Fruit fly (Drosophila melanogaster) whole organism, embryonic: Measurements from ENCODE around the gene CG31551.

ENCODE experiments used
- Ada2b ChIP-seq: fragments of 200-800 bp; sonication (Bioruptor generic); IDR thresholded peaks from 2 replicates; pipeline ENCODE4 v1.3.6; 2022; ENCODE audit warnings: missing biosample characterization, missing genetic modification characterization
- Bdp1 ChIP-seq: fragments of 200-800 bp; sonication (Bioruptor generic); optimal IDR thresholded peaks from 3 replicates; lab custom pipeline; 2016; ENCODE audit warnings: missing biosample characterization, missing genetic modification characterization
- CG10147 ChIP-seq: fragments of 200-800 bp; sonication (Bioruptor generic); optimal IDR thresholded peaks from 2 replicates; lab custom pipeline; 2019; ENCODE audit warnings: missing biosample characterization, mild to moderate bottlenecking, missing genetic modification characterization, moderate library complexity
- CG10979 ChIP-seq: fragments of 200-800 bp; sonication (Bioruptor generic); optimal IDR thresholded peaks from 2 replicates; lab custom pipeline; 2018; ENCODE audit warnings: missing biosample characterization, mild to moderate bottlenecking, missing genetic modification characterization, moderate library complexity
- CG11093 ChIP-seq: fragments of 200-800 bp; sonication (Bioruptor generic); IDR thresholded peaks from 3 replicates; pipeline ENCODE4 v1.3.6; 2022; ENCODE audit warnings: missing biosample characterization, missing genetic modification characterization
- CG11456 ChIP-seq: fragments of 200-800 bp; sonication (Bioruptor generic); IDR thresholded peaks from 3 replicates; pipeline ENCODE4 v1.3.6; 2022; ENCODE audit warnings: missing biosample characterization, missing genetic modification characterization
- CG11696 ChIP-seq: fragments of 200-800 bp; sonication (Bioruptor generic); IDR thresholded peaks from 2 replicates; pipeline ENCODE4 v1.3.6; 2022; ENCODE audit warnings: missing biosample characterization, missing genetic modification characterization
- CG15073 ChIP-seq: fragments of 200-800 bp; sonication (Bioruptor generic); optimal IDR thresholded peaks from 2 replicates; lab custom pipeline; 2016; ENCODE audit warnings: missing biosample characterization, missing genetic modification characterization
- CG17612 ChIP-seq: fragments of 200-800 bp; sonication (Bioruptor generic); IDR thresholded peaks from 2 replicates; pipeline ENCODE4 v1.3.6; 2022; ENCODE audit warnings: missing biosample characterization, missing genetic modification characterization
- CG2199 ChIP-seq: fragments of 200-800 bp; sonication (Bioruptor generic); IDR thresholded peaks from 3 replicates; pipeline ENCODE4 v1.3.6; 2022; ENCODE audit warnings: missing biosample characterization, missing genetic modification characterization
- CG3407 ChIP-seq: fragments of 200-800 bp; sonication (Bioruptor generic); optimal IDR thresholded peaks from 2 replicates; lab custom pipeline; 2018; ENCODE audit warnings: missing biosample characterization, mild to moderate bottlenecking, missing genetic modification characterization
- CG3838 ChIP-seq: fragments of 200-800 bp; sonication (Bioruptor generic); optimal IDR thresholded peaks from 3 replicates; lab custom pipeline; 2016; ENCODE audit warnings: missing biosample characterization, missing genetic modification characterization
- CG5180 ChIP-seq: fragments of 200-800 bp; sonication (Bioruptor generic); optimal IDR thresholded peaks from 3 replicates; lab custom pipeline; 2017; ENCODE audit warnings: missing biosample characterization, missing genetic modification characterization, mild to moderate bottlenecking, moderate library complexity, missing genetic modification reagents
- CG5245 ChIP-seq: fragments of 200-800 bp; sonication (Bioruptor generic); optimal IDR thresholded peaks from 3 replicates; lab custom pipeline; 2016; ENCODE audit warnings: missing biosample characterization, missing genetic modification characterization
- CG7786 ChIP-seq: fragments of 200-800 bp; sonication (Bioruptor generic); optimal IDR thresholded peaks from 2 replicates; lab custom pipeline; 2016; ENCODE audit warnings: missing biosample characterization, missing genetic modification characterization
- CG7928 ChIP-seq: fragments of 200-800 bp; sonication (Bioruptor generic); optimal IDR thresholded peaks from 2 replicates; lab custom pipeline; 2017; ENCODE audit warnings: missing biosample characterization, mild to moderate bottlenecking, missing genetic modification characterization
- CG8281 ChIP-seq: fragments of 200-800 bp; sonication (Bioruptor generic); optimal IDR thresholded peaks from 2 replicates; lab custom pipeline; 2018; ENCODE audit warnings: missing biosample characterization, mild to moderate bottlenecking, missing genetic modification characterization, moderate library complexity
- CG8478 ChIP-seq: fragments of >200 bp; optimal IDR thresholded peaks from 2 replicates; lab custom pipeline; 2018
- CG9609 ChIP-seq: fragments of 200-800 bp; sonication (Bioruptor generic); optimal IDR thresholded peaks from 3 replicates; lab custom pipeline; 2016; ENCODE audit warnings: missing biosample characterization, missing genetic modification characterization
- CG9817 ChIP-seq: fragments of 200-800 bp; sonication (Bioruptor generic); optimal IDR thresholded peaks from 2 replicates; lab custom pipeline; 2018; ENCODE audit warnings: missing biosample characterization, mild to moderate bottlenecking, missing genetic modification characterization, moderate library complexity
- CHES-1-like ChIP-seq: fragments of 200-800 bp; sonication (Bioruptor generic); optimal IDR thresholded peaks from 2 replicates; lab custom pipeline; 2016; ENCODE audit warnings: missing biosample characterization, missing genetic modification characterization
- Drgx ChIP-seq: fragments of 200-800 bp; sonication (Bioruptor generic); IDR thresholded peaks from 2 replicates; pipeline ENCODE4 v1.3.6; 2022; ENCODE audit warnings: missing biosample characterization, missing genetic modification characterization
- Fer3 ChIP-seq: fragments of 200-800 bp; sonication (Bioruptor generic); optimal IDR thresholded peaks from 2 replicates; lab custom pipeline; 2018; ENCODE audit warnings: missing biosample characterization, mild to moderate bottlenecking, missing genetic modification characterization, moderate library complexity
- HmgD ChIP-seq: fragments of 200-800 bp; sonication (Bioruptor generic); optimal IDR thresholded peaks from 3 replicates; lab custom pipeline; 2016; ENCODE audit warnings: missing biosample characterization, missing genetic modification characterization
- MTF-1 ChIP-seq: fragments of 200-800 bp; sonication (Bioruptor generic); optimal IDR thresholded peaks from 2 replicates; lab custom pipeline; 2018; ENCODE audit warnings: missing biosample characterization, mild to moderate bottlenecking, missing genetic modification characterization, borderline replicate concordance
- al ChIP-seq: fragments of 200-800 bp; sonication (Bioruptor generic); IDR thresholded peaks from 2 replicates; pipeline ENCODE4 v1.3.6; 2022; ENCODE audit warnings: missing biosample characterization, missing genetic modification characterization
- ash1 ChIP-seq: fragments of 200-800 bp; sonication (Bioruptor generic); optimal IDR thresholded peaks from 2 replicates; lab custom pipeline; 2018; ENCODE audit warnings: missing biosample characterization, mild to moderate bottlenecking, missing genetic modification characterization
- bowl ChIP-seq: fragments of 200-800 bp; sonication (Bioruptor generic); IDR thresholded peaks from 2 replicates; pipeline ENCODE4 v1.3.6; 2022; ENCODE audit warnings: missing biosample characterization, missing genetic modification characterization
- cas ChIP-seq: fragments of 200-800 bp; sonication (Bioruptor generic); IDR thresholded peaks from 2 replicates; pipeline ENCODE4 v1.3.6; 2022; ENCODE audit warnings: missing biosample characterization, missing genetic modification characterization
- cg ChIP-seq: fragments of 200-800 bp; sonication (Bioruptor generic); optimal IDR thresholded peaks from 3 replicates; lab custom pipeline; 2019; ENCODE audit warnings: missing biosample characterization, mild to moderate bottlenecking, missing genetic modification characterization, moderate library complexity
- chif ChIP-seq, 2 experiments: fragments of 200-800 bp; sonication (Bioruptor generic); optimal IDR thresholded peaks; 3 replicates each; lab custom pipeline; 2016; ENCODE audit warnings: missing biosample characterization in 2 of 2, missing genetic modification characterization in 2 of 2
- chn ChIP-seq: fragments of 200-800 bp; sonication (Bioruptor generic); optimal IDR thresholded peaks from 2 replicates; lab custom pipeline; 2016; ENCODE audit warnings: missing biosample characterization, missing genetic modification characterization
- hbn ChIP-seq: fragments of 200-800 bp; sonication (Bioruptor generic); IDR thresholded peaks from 2 replicates; pipeline ENCODE4 v1.3.6; 2022; ENCODE audit warnings: missing biosample characterization, missing genetic modification characterization; ENCODE audit not compliant: partially characterized antibody
- ken ChIP-seq: fragments of 200-800 bp; sonication (Bioruptor generic); IDR thresholded peaks from 3 replicates; pipeline ENCODE4 v1.3.6; 2022; ENCODE audit warnings: missing biosample characterization, missing genetic modification characterization
- lola ChIP-seq, 3 experiments: fragments of >200 bp in 2 of 3; fragments of 200-800 bp in 1 of 3; sonication (Bioruptor generic) in 1 of 3; optimal IDR thresholded peaks; 2 replicates each; lab custom pipeline; 2017 to 2019; ENCODE audit warnings: missing biosample characterization in 3 of 3, missing genetic modification characterization in 3 of 3, mild to moderate bottlenecking in 1 of 3, moderate library complexity in 1 of 3
- org-1 ChIP-seq: fragments of 200-800 bp; sonication (Bioruptor generic); optimal IDR thresholded peaks from 2 replicates; lab custom pipeline; 2017; ENCODE audit warnings: missing biosample characterization, missing genetic modification characterization
- phol ChIP-seq: fragments of 200-800 bp; sonication (Bioruptor generic); optimal IDR thresholded peaks from 3 replicates; lab custom pipeline; 2018; ENCODE audit warnings: missing biosample characterization, mild to moderate bottlenecking, missing genetic modification characterization, moderate library complexity
- prd ChIP-seq, 3 experiments: fragments of >200 bp in 2 of 3; fragments of 200-800 bp in 1 of 3; sonication (Bioruptor generic) in 1 of 3; optimal IDR thresholded peaks in 2 of 3; IDR thresholded peaks in 1 of 3; 2 replicates in 2 of 3; 3 replicates in 1 of 3; pipeline versions ENCODE4 v1.3.6 to Lab custom; 2017 to 2022; ENCODE audit warnings: missing biosample characterization in 1 of 3, missing genetic modification characterization in 1 of 3
- seq ChIP-seq: fragments of 200-800 bp; sonication (Bioruptor generic); IDR thresholded peaks from 2 replicates; pipeline ENCODE4 v1.3.6; 2022; ENCODE audit warnings: missing biosample characterization, missing genetic modification characterization
- shn ChIP-seq: fragments of 200-800 bp; sonication (Bioruptor generic); optimal IDR thresholded peaks from 3 replicates; lab custom pipeline; 2016; ENCODE audit warnings: missing biosample characterization, missing genetic modification characterization
- sim ChIP-seq: fragments of 200-800 bp; sonication (Bioruptor generic); IDR thresholded peaks from 2 replicates; pipeline ENCODE4 v1.3.6; 2022; ENCODE audit warnings: missing biosample characterization, missing genetic modification characterization
- sima ChIP-seq: fragments of 200-800 bp; sonication (Bioruptor generic); optimal IDR thresholded peaks from 2 replicates; lab custom pipeline; 2016; ENCODE audit warnings: missing biosample characterization, missing genetic modification characterization
- tio ChIP-seq: fragments of 200-800 bp; sonication (Bioruptor generic); optimal IDR thresholded peaks from 2 replicates; lab custom pipeline; 2017; ENCODE audit warnings: missing biosample characterization, missing genetic modification characterization, inconsistent platforms
- unc-4 ChIP-seq: fragments of 200-800 bp; sonication (Bioruptor generic); IDR thresholded peaks from 2 replicates; pipeline ENCODE4 v1.3.6; 2022; ENCODE audit warnings: missing biosample characterization, missing genetic modification characterization; ENCODE audit not compliant: partially characterized antibody
- zfh1 ChIP-seq: fragments of 200-800 bp; sonication (Bioruptor generic); IDR thresholded peaks from 3 replicates; pipeline ENCODE4 v1.3.6; 2022; ENCODE audit warnings: missing biosample characterization, missing genetic modification characterization

Gene CG31551

dm6 chr3R:5671795-5672657 lies 44.4 kb downstream of the CG31551 start (continued):
- no peak for TF ChIP-seq CG11696 (GFP tag; lab: Robert Waterston, UW)
- 0 out of 2 replicates have a peak, but pooled peaks have one; percentile 24 for TF ChIP-seq hbn (GFP tag; lab: Robert Waterston, UW)
- TF ChIP-seq prd (optimal IDR thresholded peaks at IDR 0.05; lab: Kevin White, UChicago) = no peak
- TF ChIP-seq prd (GFP tag; IDR thresholded peaks at IDR 0.05; lab: Robert Waterston, UW) = no peak

- TF ChIP-seq HmgD (GFP tag; lab: Kevin White, UChicago) (peak; percentile 11), CG3838 (GFP tag; lab: Kevin White, UChicago) (peak; percentile 27), zfh1 (GFP tag; lab: Robert Waterston, UW) (no peak), chif (GFP tag; optimal IDR thresholded peaks at IDR 0.05; lab: Kevin White, UChicago) (peak; percentile 28 to 53), bowl (GFP tag; lab: Robert Waterston, UW) (peak; percentile 36; the same call in 1 of the 2 replicates), CG17612 (GFP tag; lab: Robert Waterston, UW) (no peak), CG2199 (GFP tag; lab: Robert Waterston, UW) (peak; percentile 74; the same call in 2 of the 3 replicates), tio (no peak), CG11093 (GFP tag; lab: Robert Waterston, UW) (peak; percentile 36; the same call in 1 of the 3 replicates), al (no peak), org-1 (GFP tag; lab: Kevin White, UChicago) (peak; percentile 83), unc-4 (0 out of 2 replicates have a peak, but pooled peaks have one; percentile 18), CG9817 (no peak), CG8478 (no peak), CG9609 (GFP tag; lab: Kevin White, UChicago) (no peak), CG11456 (GFP tag; lab: Robert Waterston, UW) (no peak), CG15073 (no peak), cas (GFP tag; lab: Robert Waterston, UW) (no peak), CG5245 (GFP tag; lab: Kevin White, UChicago) (peak; percentile 9), CG7786 (GFP tag; lab: Kevin White, UChicago) (peak; percentile 48), phol (tag; lab: Kevin White, UChicago) (no peak), lola (GFP tag; optimal IDR thresholded peaks at IDR 0.05; lab: Kevin White, UChicago) (peak in 1 of 3 experiments; percentile 44), sima (GFP tag; lab: Kevin White, UChicago) (peak; percentile 32), ash1 (peak; percentile 91), Bdp1 (GFP tag; lab: Kevin White, UChicago) (peak; percentile 23), shn (GFP tag; lab: Kevin White, UChicago) (peak; percentile 6), CG7928 (GFP tag; lab: Kevin White, UChicago) (peak; percentile 25), cg (GFP tag; lab: Kevin White, UChicago) (peak; percentile 23), sim (no peak), ken (0 out of 3 replicates have a peak, but pooled peaks have one; percentile 49), CG8281 (tag; lab: Kevin White, UChicago) (peak; percentile 62), CG10147 (GFP tag; lab: Kevin White, UChicago) (no peak), seq (GFP tag; lab: Robert Waterston, UW) (peak; percentile 48; the same call in 1 of the 2 replicates), CG10979 (tag; lab: Kevin White, UChicago) (peak; percentile 42), CHES-1-like (peak; percentile 57), CG3407 (GFP tag; lab: Kevin White, UChicago) (peak; percentile 91), prd (optimal IDR thresholded peaks at IDR 0.05; lab: Kevin White, UChicago) (no peak), prd (GFP tag; IDR thresholded peaks at IDR 0.05; lab: Robert Waterston, UW) (peak; percentile 42; the same call in 2 of the 3 replicates), MTF-1 (GFP tag; lab: Kevin White, UChicago) (peak; percentile 95), Fer3 (peak; percentile 71), Drgx (peak; percentile 38; the same call in 1 of the 2 replicates), chn (GFP tag; lab: Kevin White, UChicago) (peak; percentile 39), Ada2b (no peak), CG5180 (GFP tag; lab: Kevin White, UChicago) (peak; percentile 83)
Observed at dm6 chr3R:5672658-5673217, 45.1 kb downstream of the CG31551 start.
